Worm (Caenorhabditis elegans) whole organism, young adult: ENCODE results near the gene E01G4.6.

Experiments used
- F33H1.4 ChIP-seq: fragments of 200-800 bp; sonication (Bioruptor generic); IDR thresholded peaks from 2 replicates; pipeline ENCODE4 v1.3.6; 2022; ENCODE audit warnings: missing genetic modification reagents, missing genetic modification characterization, missing compliant biosample characterization
- F37B4.10 ChIP-seq: fragments of 200-800 bp; sonication (Bioruptor generic); IDR thresholded peaks from 2 replicates; pipeline ENCODE4 v1.3.6; 2022; ENCODE audit warnings: missing genetic modification characterization, missing compliant biosample characterization
- F39B2.1 ChIP-seq: fragments of 200-800 bp; sonication (Bioruptor generic); IDR thresholded peaks from 2 replicates; pipeline ENCODE4 v1.3.6; 2022; ENCODE audit warnings: missing genetic modification reagents, missing genetic modification characterization, missing compliant biosample characterization
- F55B11.4 ChIP-seq: sonication (generic microtip); optimal IDR thresholded peaks from 2 replicates; lab custom pipeline; 2016; ENCODE audit warnings: missing compliant biosample characterization, missing genetic modification characterization, borderline replicate concordance; ENCODE audit not compliant: insufficient read depth
- K11D2.4 ChIP-seq: fragments of 200-800 bp; sonication (Bioruptor generic); IDR thresholded peaks from 2 replicates; pipeline ENCODE4 v1.3.6; 2022; ENCODE audit warnings: missing genetic modification reagents, missing genetic modification characterization, missing compliant biosample characterization
- K12H6.12 ChIP-seq: fragments of 200-800 bp; sonication (Bioruptor generic); optimal IDR thresholded peaks from 2 replicates; lab custom pipeline; 2018; ENCODE audit warnings: mild to moderate bottlenecking, missing genetic modification characterization, missing compliant biosample characterization
- Y53F4B.3 ChIP-seq: fragments of 200-800 bp; sonication (Bioruptor generic); IDR thresholded peaks from 2 replicates; pipeline ENCODE4 v1.3.6; 2022; ENCODE audit warnings: missing genetic modification reagents, missing genetic modification characterization, missing compliant biosample characterization
- Y56A3A.18 ChIP-seq: fragments of 200-800 bp; sonication (Bioruptor generic); IDR thresholded peaks from 2 replicates; pipeline ENCODE4 v1.3.6; 2022; ENCODE audit warnings: missing genetic modification reagents, missing genetic modification characterization, missing compliant biosample characterization
- akir-1 ChIP-seq: fragments of 200-800 bp; sonication (Bioruptor generic); optimal IDR thresholded peaks from 2 replicates; lab custom pipeline; 2018; ENCODE audit warnings: mild to moderate bottlenecking, missing genetic modification characterization, moderate library complexity, missing compliant biosample characterization
- ama-1 ChIP-seq, 3 experiments: fragments of 150-350 bp in 1 of 3; sonication (generic microtip) in 2 of 3; optimal IDR thresholded peaks; 2 replicates each; lab custom pipeline; 2014 to 2018; ENCODE audit warnings: missing biosample characterization in 2 of 3, missing genetic modification characterization in 2 of 3, missing genetic modification reagents in 2 of 3
- atf-7 ChIP-seq: sonication (generic microtip); optimal IDR thresholded peaks from 2 replicates; lab custom pipeline; 2017; ENCODE audit warnings: mild to moderate bottlenecking, missing genetic modification characterization, missing compliant biosample characterization
- ccch-3 ChIP-seq: fragments of 200-800 bp; sonication (Bioruptor generic); optimal IDR thresholded peaks from 2 replicates; lab custom pipeline; 2018; ENCODE audit warnings: mild to moderate bottlenecking, missing genetic modification characterization, missing compliant biosample characterization
- ceh-58 ChIP-seq: fragments of 200-800 bp; sonication (Bioruptor generic); IDR thresholded peaks from 2 replicates; pipeline ENCODE4 v1.3.6; 2022; ENCODE audit warnings: missing genetic modification characterization, missing compliant biosample characterization
- dpl-1 ChIP-seq: fragments of 150-350 bp; optimal IDR thresholded peaks from 2 replicates; lab custom pipeline; 2014; ENCODE audit warnings: missing biosample characterization, missing genetic modification reagents, missing genetic modification characterization
- egrh-3 ChIP-seq: fragments of 200-800 bp; sonication (Bioruptor generic); IDR thresholded peaks from 2 replicates; pipeline ENCODE4 v1.3.6; 2022; ENCODE audit warnings: missing genetic modification reagents, missing genetic modification characterization, missing compliant biosample characterization
- hlh-26 ChIP-seq: fragments of 200-800 bp; sonication (Bioruptor generic); conservative IDR thresholded peaks from 2 replicates; pipeline ENCODE4 v1.3.6; 2022; ENCODE audit warnings: missing genetic modification reagents, missing genetic modification characterization, missing compliant biosample characterization
- hmg-1.2 ChIP-seq: fragments of 200-800 bp; sonication (Bioruptor generic); IDR thresholded peaks from 2 replicates; pipeline ENCODE4 v1.3.6; 2022; ENCODE audit warnings: missing genetic modification reagents, missing genetic modification characterization, missing compliant biosample characterization
- hmg-20 ChIP-seq: fragments of 200-800 bp; sonication (Bioruptor generic); IDR thresholded peaks from 2 replicates; pipeline ENCODE4 v1.3.6; 2022; ENCODE audit warnings: missing genetic modification reagents, missing genetic modification characterization, missing compliant biosample characterization
- hrde-1 ChIP-seq: sonication (generic microtip); optimal IDR thresholded peaks from 2 replicates; lab custom pipeline; 2016; ENCODE audit warnings: missing genetic modification characterization, mild to moderate bottlenecking, missing compliant biosample characterization, moderate library complexity, missing genotype, missing genetic modification reagents, borderline replicate concordance
- lin-26 ChIP-seq: fragments of 200-800 bp; sonication (Bioruptor generic); IDR thresholded peaks from 2 replicates; pipeline ENCODE4 v1.3.6; 2022; ENCODE audit warnings: missing genetic modification reagents, missing genetic modification characterization, missing compliant biosample characterization
- lin-40 ChIP-seq: sonication (generic microtip); optimal IDR thresholded peaks from 2 replicates; lab custom pipeline; 2016; ENCODE audit warnings: missing genetic modification characterization, mild to moderate bottlenecking, missing compliant biosample characterization, missing genotype, missing genetic modification reagents
- lin-54 ChIP-seq: fragments of 200-800 bp; sonication (Bioruptor generic); optimal IDR thresholded peaks from 2 replicates; lab custom pipeline; 2018; ENCODE audit warnings: mild to moderate bottlenecking, missing genetic modification characterization, missing compliant biosample characterization
- lir-1 ChIP-seq: fragments of 200-800 bp; sonication (Bioruptor generic); conservative IDR thresholded peaks from 2 replicates; pipeline ENCODE4 v1.3.6; 2022; ENCODE audit warnings: missing genetic modification reagents, missing genetic modification characterization, missing compliant biosample characterization
- lsy-27 ChIP-seq: sonication (generic microtip); optimal IDR thresholded peaks from 2 replicates; lab custom pipeline; 2017; ENCODE audit warnings: missing genetic modification characterization, mild to moderate bottlenecking, missing compliant biosample characterization, antibody characterized with exemption, missing genotype, borderline replicate concordance; ENCODE audit not compliant: insufficient read depth
- madf-10 ChIP-seq: sonication (generic microtip); optimal IDR thresholded peaks from 2 replicates; lab custom pipeline; 2016; ENCODE audit warnings: mild to moderate bottlenecking, missing genetic modification characterization, missing compliant biosample characterization
- mes-4 ChIP-seq: sonication (generic microtip); optimal IDR thresholded peaks from 2 replicates; lab custom pipeline; 2016; ENCODE audit warnings: missing genotype, missing genetic modification characterization, missing compliant biosample characterization
- nfya-1 ChIP-seq: sonication (generic microtip); optimal IDR thresholded peaks from 2 replicates; lab custom pipeline; 2017; ENCODE audit warnings: antibody characterized with exemption, missing compliant biosample characterization, missing genetic modification characterization, borderline replicate concordance; ENCODE audit not compliant: insufficient read depth
- nhr-120 ChIP-seq: fragments of 200-800 bp; sonication (Bioruptor generic); IDR thresholded peaks from 2 replicates; pipeline ENCODE4 v1.3.6; 2022; ENCODE audit warnings: missing genetic modification characterization, missing compliant biosample characterization
- nhr-179 ChIP-seq: sonication (generic microtip); optimal IDR thresholded peaks from 2 replicates; lab custom pipeline; 2016; ENCODE audit warnings: mild to moderate bottlenecking, missing genetic modification characterization, missing compliant biosample characterization
- nhr-27 ChIP-seq: fragments of 200-800 bp; sonication (Bioruptor generic); optimal IDR thresholded peaks from 2 replicates; lab custom pipeline; 2018; ENCODE audit warnings: mild to moderate bottlenecking, missing genetic modification characterization, moderate library complexity, missing compliant biosample characterization
- nhr-90 ChIP-seq: sonication (generic microtip); optimal IDR thresholded peaks from 2 replicates; lab custom pipeline; 2016; ENCODE audit warnings: missing genotype, mild to moderate bottlenecking, missing genetic modification characterization, missing compliant biosample characterization
- repo-1 ChIP-seq: sonication (generic microtip); optimal IDR thresholded peaks from 2 replicates; lab custom pipeline; 2017; ENCODE audit warnings: mild to moderate bottlenecking, missing genetic modification characterization, missing compliant biosample characterization
- rpc-1 ChIP-seq, 2 experiments: fragments of 150-350 bp in 1 of 2; sonication (generic microtip) in 1 of 2; optimal IDR thresholded peaks; 2 replicates each; lab custom pipeline; 2014 to 2018; ENCODE audit warnings: missing biosample characterization in 1 of 2, missing genetic modification characterization in 1 of 2, missing genetic modification reagents in 1 of 2, missing genotype in 1 of 2
- sea-2 ChIP-seq: fragments of 200-800 bp; sonication (Bioruptor generic); IDR thresholded peaks from 2 replicates; pipeline ENCODE4 v1.3.6; 2022; ENCODE audit warnings: missing genetic modification characterization, missing compliant biosample characterization
- snpc-3.4 ChIP-seq: sonication (generic microtip); optimal IDR thresholded peaks from 2 replicates; lab custom pipeline; 2017; ENCODE audit warnings: missing genetic modification characterization, mild to moderate bottlenecking, missing compliant biosample characterization, antibody characterized with exemption, moderate library complexity, missing genotype, missing genetic modification reagents
- snpc-4 ChIP-seq, 5 experiments: fragments of 150-350 bp in 1 of 5; sonication (generic microtip) in 4 of 5; optimal IDR thresholded peaks; 2 replicates each; lab custom pipeline; 2014 to 2018; ENCODE audit warnings: missing genetic modification characterization in 5 of 5, missing biosample characterization in 3 of 5, antibody characterized with exemption in 2 of 5, mild to moderate bottlenecking in 2 of 5, missing compliant biosample characterization in 2 of 5, missing genotype in 2 of 5, moderate library complexity in 2 of 5, missing genetic modification reagents in 1 of 5
- unc-130 ChIP-seq: sonication (generic microtip); optimal IDR thresholded peaks from 2 replicates; lab custom pipeline; 2016; ENCODE audit warnings: missing genetic modification reagents, missing genetic modification characterization, missing compliant biosample characterization
- zfh-2 ChIP-seq: fragments of 200-800 bp; sonication (Bioruptor generic); conservative IDR thresholded peaks from 2 replicates; pipeline ENCODE4 v1.3.6; 2022; ENCODE audit warnings: missing genetic modification reagents, missing genetic modification characterization, missing compliant biosample characterization
- zim-3 ChIP-seq: sonication (generic microtip); optimal IDR thresholded peaks from 2 replicates; lab custom pipeline; 2017; ENCODE audit warnings: mild to moderate bottlenecking, missing genetic modification characterization, moderate library complexity, missing compliant biosample characterization
- ztf-25 ChIP-seq: fragments of 200-800 bp; sonication (Bioruptor generic); IDR thresholded peaks from 2 replicates; pipeline ENCODE4 v1.3.6; 2022; ENCODE audit warnings: missing genetic modification reagents, missing genetic modification characterization, missing compliant biosample characterization
- ztf-26 ChIP-seq: sonication (generic microtip); optimal IDR thresholded peaks from 2 replicates; lab custom pipeline; 2017; ENCODE audit warnings: missing genetic modification characterization, missing compliant biosample characterization
- ztf-6 ChIP-seq: fragments of 200-800 bp; sonication (Bioruptor generic); IDR thresholded peaks from 2 replicates; pipeline ENCODE4 v1.3.6; 2022; ENCODE audit warnings: missing genetic modification reagents, missing genetic modification characterization, missing compliant biosample characterization

The E01G4.6 gene

ce11 chrII:13447668-13448067 lies 34.5 kb upstream of the E01G4.6 start (continued):
- TF ChIP-seq ztf-6 (no peak), F39B2.1 (GFP tag; lab: Robert Waterston, UW) (no peak), lir-1 (0 out of 2 replicates have a peak, but pooled peaks have one; percentile 17), Y56A3A.18 (GFP tag; lab: Robert Waterston, UW) (no peak), akir-1 (GFP tag; lab: Kevin White, UChicago) (no peak), lin-40 (tag; lab: Kevin White, UChicago) (peak; percentile 69), hrde-1 (tag; lab: Kevin White, UChicago) (no peak), rpc-1 (optimal IDR thresholded peaks at IDR 0.05; lab: Kevin White, UChicago) (no peak), rpc-1 (tag; optimal IDR thresholded peaks at IDR 0.05; lab: Kevin White, UChicago) (no peak), mes-4 (tag; lab: Kevin White, UChicago) (no peak), nhr-120 (no peak), lsy-27 (no peak), atf-7 (tag; lab: Kevin White, UChicago) (peak; percentile 52), nfya-1 (no peak), zim-3 (tag; lab: Kevin White, UChicago) (no peak), snpc-3.4 (tag; lab: Kevin White, UChicago) (no peak), zfh-2 (GFP tag; lab: Robert Waterston, UW) (no peak), lin-26 (no peak), hlh-26 (GFP tag; lab: Robert Waterston, UW) (no peak), hmg-1.2 (GFP tag; lab: Robert Waterston, UW) (peak; percentile 65), ccch-3 (no peak), F33H1.4 (GFP tag; lab: Robert Waterston, UW) (no peak), ceh-58 (no peak), lin-54 (GFP tag; lab: Kevin White, UChicago) (peak; percentile 42), hmg-20 (GFP tag; lab: Robert Waterston, UW) (no peak), K11D2.4 (GFP tag; lab: Robert Waterston, UW) (no peak), dpl-1 (no peak), Y53F4B.3 (GFP tag; lab: Robert Waterston, UW) (no peak), ztf-26 (tag; lab: Kevin White, UChicago) (peak; percentile 53), repo-1 (no peak), egrh-3 (GFP tag; lab: Robert Waterston, UW) (no peak), ama-1 (optimal IDR thresholded peaks at IDR 0.05; lab: Kevin White, UChicago) (no peak), ama-1 (GFP tag; optimal IDR thresholded peaks at IDR 0.05; lab: Kevin White, UChicago) (no peak), nhr-179 (tag; lab: Kevin White, UChicago) (no peak), K12H6.12 (tag; lab: Kevin White, UChicago) (peak; percentile 51), nhr-90 (tag; lab: Kevin White, UChicago) (no peak), madf-10 (peak; percentile 23), nhr-27 (no peak), F37B4.10 (GFP tag; lab: Robert Waterston, UW) (no peak), snpc-4 (GFP tag; optimal IDR thresholded peaks at IDR 0.05; lab: Kevin White, UChicago) (no peak), snpc-4 (tag; optimal IDR thresholded peaks at IDR 0.05; lab: Kevin White, UChicago) (peak in 3 of 4 experiments; percentile 28 to 47 (median 40)), F55B11.4 (tag; lab: Kevin White, UChicago) (no peak), sea-2 (GFP tag; lab: Robert Waterston, UW) (no peak), unc-130 (no peak), ztf-25 (GFP tag; lab: Robert Waterston, UW) (no peak)
- TF ChIP-seq, all 124 proteins: peak for 24
